Fruit fly (Drosophila melanogaster): ENCODE results near the gene Srrm234.

dm6 chr3L:1710562-1710961 lies 45.7 kb upstream of the Srrm234 start:
- no peak for TF ChIP-seq EcR (GFP tag; optimal IDR thresholded peaks at IDR 0.05)
- no peak for TF ChIP-seq CG8301 (tag; optimal IDR thresholded peaks at IDR 0.05)
- no peak for TF ChIP-seq CG13204 (GFP tag; optimal IDR thresholded peaks at IDR 0.05)
- TF ChIP-seq Pif1A (GFP tag; optimal IDR thresholded peaks at IDR 0.05), result peak; percentile 32
- TF ChIP-seq Snoo (tag; optimal IDR thresholded peaks at IDR 0.05), result no peak
- TF ChIP-seq CG4496 (GFP tag; IDR thresholded peaks at IDR 0.05), result peak; percentile 54; the same call in 1 of the 3 replicates

Measured in whole organism, pupa.